Fruit fly (Drosophila melanogaster) whole organism, wandering third instar larva: Measurements from ENCODE around the gene CG12155.

Experiments used
- Abd-B ChIP-seq: fragments of >200 bp; optimal IDR thresholded peaks from 2 replicates; lab custom pipeline; 2017; ENCODE audit warnings: missing biosample characterization, missing genetic modification characterization
- CG32264 ChIP-seq: fragments of 200-800 bp; sonication (Bioruptor generic); optimal IDR thresholded peaks from 2 replicates; lab custom pipeline; 2016; ENCODE audit warnings: missing biosample characterization, missing genetic modification characterization
- CrebA ChIP-seq: fragments of 200-800 bp; sonication (Bioruptor generic); optimal IDR thresholded peaks from 2 replicates; lab custom pipeline; 2016; ENCODE audit warnings: missing biosample characterization, mild to moderate bottlenecking, missing genetic modification characterization, borderline replicate concordance
- Dfd ChIP-seq: fragments of >200 bp; optimal IDR thresholded peaks from 2 replicates; lab custom pipeline; 2017; ENCODE audit warnings: missing biosample characterization, missing genetic modification characterization
- Dif ChIP-seq: fragments of 200-275, 200-300 bp; sonication (Bioruptor generic); optimal IDR thresholded peaks from 2 replicates; lab custom pipeline; 2018; ENCODE audit warnings: missing biosample characterization, missing genetic modification characterization; ENCODE audit not compliant: partially characterized antibody
- HLH106 ChIP-seq: fragments of 200-800 bp; optimal IDR thresholded peaks from 3 replicates; lab custom pipeline; 2019; ENCODE audit warnings: missing biosample characterization, mild to moderate bottlenecking, missing genetic modification characterization, moderate library complexity
- Hnf4 ChIP-seq: fragments of 200-800 bp; sonication (Bioruptor generic); optimal IDR thresholded peaks from 2 replicates; lab custom pipeline; 2016; ENCODE audit warnings: missing biosample characterization, mild to moderate bottlenecking, missing genetic modification characterization
- Hr78 ChIP-seq: fragments of >200 bp; optimal IDR thresholded peaks from 2 replicates; lab custom pipeline; 2017; ENCODE audit warnings: missing biosample characterization, missing genetic modification characterization
- Hr83 ChIP-seq: fragments of 200-300 bp; sonication (Bioruptor generic); optimal IDR thresholded peaks from 2 replicates; lab custom pipeline; 2016; ENCODE audit warnings: missing biosample characterization, mild to moderate bottlenecking, missing genetic modification characterization, moderate library complexity; ENCODE audit not compliant: poor library complexity, severe bottlenecking
- Jra ChIP-seq: sonication (Bioruptor generic); optimal IDR thresholded peaks from 2 replicates; lab custom pipeline; 2016; ENCODE audit warnings: missing biosample characterization, missing genetic modification characterization
- Myc ChIP-seq: fragments of >200 bp; optimal IDR thresholded peaks from 2 replicates; lab custom pipeline; 2017
- N ChIP-seq: fragments of >200 bp; optimal IDR thresholded peaks from 2 replicates; lab custom pipeline; 2018; ENCODE audit warnings: missing biosample characterization, missing external identifiers, missing genetic modification characterization
- OdsH ChIP-seq: fragments of 200-800 bp; sonication (Bioruptor generic); optimal IDR thresholded peaks from 2 replicates; lab custom pipeline; 2016; ENCODE audit warnings: missing biosample characterization, mild to moderate bottlenecking, missing genetic modification characterization
- Rel ChIP-seq, 2 experiments: fragments of 200-800 bp; sonication (Bioruptor generic) in 1 of 2; optimal IDR thresholded peaks; 2 replicates in 1 of 2; 3 replicates in 1 of 2; lab custom pipeline; 2016 to 2019; ENCODE audit warnings: mild to moderate bottlenecking in 2 of 2, missing biosample characterization in 2 of 2, missing genetic modification characterization in 2 of 2, moderate library complexity in 1 of 2
- Sp1 ChIP-seq: fragments of 200-800 bp; sonication (Bioruptor generic); optimal IDR thresholded peaks from 3 replicates; lab custom pipeline; 2019; ENCODE audit warnings: missing biosample characterization, mild to moderate bottlenecking, missing genetic modification characterization, moderate library complexity
- br ChIP-seq: fragments of 200-800 bp; sonication (Bioruptor generic); optimal IDR thresholded peaks from 2 replicates; lab custom pipeline; 2016; ENCODE audit warnings: missing biosample characterization, missing genetic modification characterization
- brk ChIP-seq: fragments of 200-800 bp; sonication (Bioruptor generic); optimal IDR thresholded peaks from 2 replicates; lab custom pipeline; 2016; ENCODE audit warnings: missing biosample characterization, mild to moderate bottlenecking, missing genetic modification characterization
- dl ChIP-seq, 2 experiments: fragments of 175-275, 200-275 bp in 1 of 2; fragments of 200-275 bp in 1 of 2; sonication (Bioruptor generic); optimal IDR thresholded peaks; lab custom pipeline; 2018; ENCODE audit warnings: mild to moderate bottlenecking in 2 of 2, missing biosample characterization in 2 of 2, missing genetic modification characterization in 2 of 2, moderate library complexity in 2 of 2; ENCODE audit not compliant: partially characterized antibody in 2 of 2, insufficient read depth in 1 of 2
- dmrt93B ChIP-seq: fragments of 200-800 bp; sonication (Bioruptor generic); optimal IDR thresholded peaks from 2 replicates; lab custom pipeline; 2018; ENCODE audit warnings: missing biosample characterization, mild to moderate bottlenecking, missing genetic modification characterization
- dsf ChIP-seq: sonication (Bioruptor generic); optimal IDR thresholded peaks from 2 replicates; lab custom pipeline; 2016; ENCODE audit warnings: missing biosample characterization, missing genetic modification characterization, borderline replicate concordance
- ey ChIP-seq: fragments of 200-800 bp; sonication (Bioruptor generic); optimal IDR thresholded peaks from 2 replicates; lab custom pipeline; 2016; ENCODE audit warnings: missing biosample characterization, missing genetic modification characterization
- foxo ChIP-seq, 2 experiments: fragments of 200-800 bp; sonication (Bioruptor generic); optimal IDR thresholded peaks; 2 replicates in 1 of 2; 3 replicates in 1 of 2; lab custom pipeline; 2016 to 2017; ENCODE audit warnings: missing biosample characterization in 2 of 2, missing genetic modification characterization in 2 of 2
- fru ChIP-seq: fragments of 200-800 bp; sonication (Bioruptor generic); optimal IDR thresholded peaks from 3 replicates; lab custom pipeline; 2016; ENCODE audit warnings: missing biosample characterization, mild to moderate bottlenecking, missing genetic modification characterization
- h ChIP-seq: fragments of 200-800 bp; sonication (Bioruptor generic); optimal IDR thresholded peaks from 3 replicates; lab custom pipeline; 2016; ENCODE audit warnings: missing biosample characterization, mild to moderate bottlenecking, missing genetic modification characterization
- jim ChIP-seq: fragments of 175-275, 200-325 bp; sonication (Bioruptor generic); optimal IDR thresholded peaks from 2 replicates; lab custom pipeline; 2016; ENCODE audit warnings: missing biosample characterization, mild to moderate bottlenecking, missing genetic modification characterization
- lola ChIP-seq: fragments of >200 bp; optimal IDR thresholded peaks from 2 replicates; lab custom pipeline; 2017; ENCODE audit warnings: missing biosample characterization, missing genetic modification characterization
- pan ChIP-seq: fragments of >200 bp; optimal IDR thresholded peaks from 2 replicates; lab custom pipeline; 2017
- psq ChIP-seq: fragments of 200-800 bp; sonication (Bioruptor generic); optimal IDR thresholded peaks from 3 replicates; lab custom pipeline; 2017; ENCODE audit warnings: missing biosample characterization, mild to moderate bottlenecking, missing genetic modification characterization, moderate library complexity
- rgr ChIP-seq: fragments of 200-800 bp; sonication (Bioruptor generic); optimal IDR thresholded peaks from 3 replicates; lab custom pipeline; 2016; ENCODE audit warnings: missing biosample characterization, mild to moderate bottlenecking, missing genetic modification characterization
- sage ChIP-seq: fragments of 200-800 bp; sonication (Bioruptor generic); optimal IDR thresholded peaks from 2 replicates; lab custom pipeline; 2016; ENCODE audit warnings: missing biosample characterization, mild to moderate bottlenecking, missing genetic modification characterization
- tai ChIP-seq: sonication (Bioruptor generic); optimal IDR thresholded peaks from 2 replicates; lab custom pipeline; 2016; ENCODE audit warnings: missing biosample characterization, missing genetic modification characterization
- woc ChIP-seq: sonication (Bioruptor generic); optimal IDR thresholded peaks from 2 replicates; lab custom pipeline; 2016; ENCODE audit warnings: missing biosample characterization, mild to moderate bottlenecking, missing genetic modification characterization

Gene CG12155

dm6 chrX:7693423-7693822 lies 35.1 kb upstream of the CG12155 start:
- TF ChIP-seq Jra (GFP tag; lab: Kevin White, UChicago) = no peak
- TF ChIP-seq pan (lab: Kevin White, UChicago) = no peak
- no peak for TF ChIP-seq lola (GFP tag; lab: Kevin White, UChicago)
- no peak for TF ChIP-seq CG32264 (GFP tag; lab: Kevin White, UChicago)
- no peak for TF ChIP-seq dl (GFP tag; optimal IDR thresholded peaks at IDR 0.05; lab: Kevin White, UChicago; ENCODE audit: insufficient read depth in 1 of 2, partially characterized antibody in 2 of 2)
- TF ChIP-seq, all 38 proteins: peak for 0

- TF ChIP-seq CrebA (GFP tag; lab: Kevin White, UChicago) (peak; percentile 6), Sp1 (no peak), pan (lab: Kevin White, UChicago) (no peak), CG32264 (GFP tag; lab: Kevin White, UChicago) (no peak), OdsH (GFP tag; lab: Kevin White, UChicago) (no peak), Rel (GFP tag; optimal IDR thresholded peaks at IDR 0.05; lab: Kevin White, UChicago) (no peak), Rel (tag; optimal IDR thresholded peaks at IDR 0.05; lab: Kevin White, UChicago) (peak; percentile 18), sage (no peak)
These were observed 34.3 kb upstream of the CG12155 start for dm6 chrX:7694207-7694606.

- TF ChIP-seq Hnf4 (no peak), woc (no peak), dl (GFP tag; optimal IDR thresholded peaks at IDR 0.05; lab: Kevin White, UChicago; ENCODE audit: insufficient read depth in 1 of 2, partially characterized antibody in 2 of 2) (peak; percentile 28 to 80), Hr83 (GFP tag; lab: Kevin White, UChicago) (peak; percentile 24), Dif (GFP tag; lab: Kevin White, UChicago) (peak; percentile 89), Rel (GFP tag; optimal IDR thresholded peaks at IDR 0.05; lab: Kevin White, UChicago) (no peak), Rel (tag; optimal IDR thresholded peaks at IDR 0.05; lab: Kevin White, UChicago) (peak; percentile 30), h (GFP tag; lab: Kevin White, UChicago) (peak; percentile 17)
These were observed 33.7 kb upstream of the CG12155 start for dm6 chrX:7694868-7695267.

DNA sequence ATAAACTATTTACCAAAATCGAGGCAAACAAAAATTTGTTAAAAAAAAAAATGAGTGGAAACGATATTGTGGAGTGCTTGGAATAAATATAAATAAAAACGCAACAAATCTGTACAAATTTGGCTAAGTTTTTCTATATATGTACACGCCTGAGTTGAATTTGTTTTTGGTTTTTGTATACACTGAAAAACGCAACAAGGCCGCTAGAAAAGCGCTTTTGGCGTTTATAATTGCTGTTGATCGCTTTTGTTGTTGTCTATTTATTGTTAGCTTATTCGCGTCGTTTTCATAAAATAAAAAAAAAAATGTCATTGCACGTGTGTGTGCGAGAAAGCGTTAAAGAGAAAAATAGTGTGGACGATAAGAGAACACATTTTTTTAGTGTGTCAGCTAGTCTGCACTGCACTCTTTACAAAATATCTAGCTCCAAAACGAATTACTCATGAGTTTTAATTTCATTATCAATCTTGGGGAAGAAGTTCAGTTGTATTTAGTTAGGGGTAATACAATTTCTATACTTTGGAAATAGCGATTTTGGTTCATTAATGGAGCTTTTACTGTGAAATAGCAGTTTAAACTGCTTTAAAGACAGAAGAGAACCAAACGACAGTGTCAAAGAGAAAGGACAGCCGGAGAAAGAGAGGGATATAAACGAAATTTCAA lies 33.0 kb upstream of the CG12155 start:
- TF ChIP-seq br (GFP tag; lab: Kevin White, UChicago) (no peak), ey (GFP tag; lab: Kevin White, UChicago) (peak; percentile 2), rgr (peak; percentile 11), jim (GFP tag; lab: Kevin White, UChicago) (no peak), psq (no peak)
- TF ChIP-seq, all 38 proteins: peak for 2

DNA sequence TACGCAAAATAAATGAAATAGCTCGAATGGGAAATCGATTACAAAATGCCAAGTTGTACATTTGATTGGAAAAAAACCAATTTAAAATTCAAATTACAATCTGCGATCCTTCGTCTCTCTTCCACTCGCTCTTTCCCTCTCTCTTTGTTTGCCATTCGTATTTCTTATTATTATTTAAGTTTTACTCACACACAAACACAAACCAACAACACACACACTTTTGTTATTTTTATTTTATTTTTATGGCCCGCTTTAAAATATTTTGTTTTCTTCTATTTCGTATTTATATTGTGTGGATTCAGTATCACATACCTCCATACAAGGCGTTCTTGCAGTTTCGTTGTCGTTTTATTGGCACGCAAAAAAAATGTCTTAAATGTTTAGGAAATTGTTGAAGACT lies 32.4 kb upstream of the CG12155 start:
- TF ChIP-seq CrebA (GFP tag; lab: Kevin White, UChicago) = no peak
- no peak for TF ChIP-seq Rel (GFP tag; optimal IDR thresholded peaks at IDR 0.05; lab: Kevin White, UChicago)
- no peak for TF ChIP-seq Rel (tag; optimal IDR thresholded peaks at IDR 0.05; lab: Kevin White, UChicago)
- no peak for TF ChIP-seq woc
- TF ChIP-seq foxo (GFP tag; optimal IDR thresholded peaks at IDR 0.05; lab: Kevin White, UChicago) = no peak
- no peak for TF ChIP-seq tai (GFP tag; lab: Kevin White, UChicago)
- TF ChIP-seq Dif (GFP tag; lab: Kevin White, UChicago) = no peak
- TF ChIP-seq, all 38 proteins: peak for 0

DNA sequence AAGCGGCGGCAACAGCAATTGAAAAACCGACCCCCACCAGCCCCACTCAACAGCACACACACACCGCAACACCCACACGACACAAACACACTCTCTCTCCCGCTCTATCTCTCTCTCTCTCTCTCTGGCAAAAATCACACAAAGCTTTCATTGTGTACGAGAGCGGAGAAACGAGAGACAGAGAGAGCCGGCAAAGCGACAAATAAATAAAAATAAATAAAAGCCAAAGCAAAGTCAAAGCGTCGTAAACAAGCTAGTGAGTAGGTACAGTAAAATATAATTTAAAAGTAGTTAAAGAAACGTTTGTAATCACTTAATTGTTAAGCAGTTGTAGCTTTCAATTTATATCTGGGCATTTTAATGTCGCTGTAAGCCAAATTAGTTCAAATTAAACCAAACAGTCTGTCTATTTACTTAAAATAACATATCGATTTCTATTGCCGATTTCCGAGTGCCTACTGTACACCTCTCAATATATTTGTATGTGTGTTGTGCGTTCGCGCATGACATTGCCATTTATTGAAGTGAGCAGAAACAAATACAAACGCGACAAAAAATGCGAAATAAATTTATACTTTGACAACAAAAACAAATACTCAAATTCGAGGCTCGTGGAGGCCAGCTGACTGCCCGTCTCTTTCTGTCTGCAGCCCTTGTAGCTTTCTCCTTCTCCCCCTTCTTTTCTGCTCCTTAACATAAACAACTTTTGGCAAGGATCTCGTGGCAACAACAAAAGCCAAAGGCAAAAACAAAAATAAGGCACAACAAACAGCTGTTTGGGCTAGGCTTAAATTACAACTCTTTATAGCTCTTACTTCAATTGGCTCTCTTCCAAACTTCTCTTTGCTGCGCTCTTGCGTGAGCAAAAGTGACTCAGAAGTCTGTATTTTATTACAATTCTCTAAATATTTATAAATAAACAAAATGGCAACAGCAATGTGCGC lies 31.6 kb upstream of the CG12155 start:
- peak; percentile 95 for TF ChIP-seq woc
- peak; percentile 97 for TF ChIP-seq ey (GFP tag; lab: Kevin White, UChicago)
- peak; percentile 96 for TF ChIP-seq fru (GFP tag; lab: Kevin White, UChicago)
- TF ChIP-seq sage = peak; percentile 92
- TF ChIP-seq Myc = no peak
- TF ChIP-seq h (GFP tag; lab: Kevin White, UChicago) = peak; percentile 98
- TF ChIP-seq HLH106 = peak; percentile 97
- peak; percentile 97 for TF ChIP-seq rgr
- TF ChIP-seq psq = peak; percentile 93
- peak; percentile 72 for TF ChIP-seq dsf (GFP tag; lab: Kevin White, UChicago)
- no peak for TF ChIP-seq Hr78 (GFP tag; lab: Kevin White, UChicago)
- peak; percentile 90 for TF ChIP-seq brk
- peak; percentile 95 for TF ChIP-seq br (GFP tag; lab: Kevin White, UChicago)
- no peak for TF ChIP-seq pan (lab: Kevin White, UChicago)
- TF ChIP-seq tai (GFP tag; lab: Kevin White, UChicago) = peak; percentile 86
- peak; percentile 94 for TF ChIP-seq dmrt93B
- no peak for TF ChIP-seq Abd-B
- TF ChIP-seq CrebA (GFP tag; lab: Kevin White, UChicago) = peak; percentile 92
- TF ChIP-seq Hr83 (GFP tag; lab: Kevin White, UChicago) = peak; percentile 24
- peak; percentile 79 for TF ChIP-seq Dfd
- TF ChIP-seq CG32264 (GFP tag; lab: Kevin White, UChicago) = peak; percentile 85
- TF ChIP-seq lola (GFP tag; lab: Kevin White, UChicago) = no peak
- TF ChIP-seq N (GFP tag; lab: Kevin White, UChicago) = no peak
- peak; percentile 97 for TF ChIP-seq Sp1
- TF ChIP-seq foxo (GFP tag; optimal IDR thresholded peaks at IDR 0.05; lab: Kevin White, UChicago) = peak; percentile 83 to 97
